Worm (Caenorhabditis elegans) whole organism, L3 larva: ENCODE measurements around the gene C07A9.13.

Source experiments
- ZK546.5 ChIP-seq: sonication (generic microtip); optimal IDR thresholded peaks from 2 replicates; lab custom pipeline; 2017; ENCODE audit warnings: missing biosample characterization, missing genetic modification characterization
- aly-2 ChIP-seq: fragments of 150-350 bp; optimal IDR thresholded peaks from 2 replicates; lab custom pipeline; 2014; ENCODE audit warnings: missing biosample characterization, missing genetic modification characterization
- egl-27 ChIP-seq: sonication (generic microtip); optimal IDR thresholded peaks from 4 replicates; lab custom pipeline; 2017; ENCODE audit warnings: missing biosample characterization, missing genetic modification reagents, missing genetic modification characterization
- elt-1 ChIP-seq: fragments of 150-350 bp; optimal IDR thresholded peaks from 2 replicates; lab custom pipeline; 2014; ENCODE audit warnings: missing biosample characterization, missing genetic modification characterization
- fkh-10 ChIP-seq: sonication (generic microtip); optimal IDR thresholded peaks from 2 replicates; lab custom pipeline; 2017; ENCODE audit warnings: missing biosample characterization, missing genetic modification reagents, missing genetic modification characterization
- fos-1 ChIP-seq: fragments of 150-350 bp; optimal IDR thresholded peaks from 2 replicates; lab custom pipeline; 2014; ENCODE audit warnings: missing biosample characterization, missing genetic modification characterization
- nfya-1 ChIP-seq: sonication (generic microtip); optimal IDR thresholded peaks from 2 replicates; lab custom pipeline; 2017; ENCODE audit warnings: missing genetic modification characterization, mild to moderate bottlenecking, missing compliant biosample characterization, antibody characterized with exemption, moderate library complexity; ENCODE audit not compliant: insufficient read depth
- nhr-11 ChIP-seq: fragments of 150-350 bp; optimal IDR thresholded peaks from 2 replicates; lab custom pipeline; 2014; ENCODE audit warnings: missing biosample characterization, missing genetic modification characterization
- nhr-23 ChIP-seq: fragments of 150-350 bp; optimal IDR thresholded peaks from 2 replicates; lab custom pipeline; 2014; ENCODE audit warnings: missing biosample characterization, missing genetic modification reagents, missing genetic modification characterization
- nhr-28 ChIP-seq: fragments of 150-350 bp; optimal IDR thresholded peaks from 2 replicates; lab custom pipeline; 2014; ENCODE audit warnings: missing biosample characterization, missing genetic modification characterization
- nhr-76 ChIP-seq: fragments of 150-350 bp; sonication (generic microtip); optimal IDR thresholded peaks from 5 replicates; lab custom pipeline; 2014; ENCODE audit warnings: missing biosample characterization, missing genetic modification characterization
- sea-2 ChIP-seq: fragments of 150-350 bp; sonication (generic microtip); optimal IDR thresholded peaks from 4 replicates; lab custom pipeline; 2014; ENCODE audit warnings: missing biosample characterization, missing genetic modification reagents, missing genetic modification characterization
- tbx-2 ChIP-seq: sonication (generic microtip); optimal IDR thresholded peaks from 2 replicates; lab custom pipeline; 2016; ENCODE audit warnings: mild to moderate bottlenecking, missing genetic modification characterization, missing compliant biosample characterization
- zag-1 ChIP-seq: fragments of 150-350 bp; optimal IDR thresholded peaks from 2 replicates; lab custom pipeline; 2014; ENCODE audit warnings: missing biosample characterization, missing genetic modification characterization

ce11 chrIII:9658569-9658968, 22.5 kb downstream of the C07A9.13 start:
- TF ChIP-seq elt-1 (tag; lab: Kevin White, UChicago), result no peak
- TF ChIP-seq nfya-1, result no peak
- no peak for TF ChIP-seq nhr-11 (tag; lab: Kevin White, UChicago)
- TF ChIP-seq sea-2 (GFP tag; lab: Kevin White, UChicago), result no peak
- TF ChIP-seq nhr-28 (tag; lab: Kevin White, UChicago), result no peak
- TF ChIP-seq fkh-10 (GFP tag; lab: Kevin White, UChicago), result no peak
- TF ChIP-seq ZK546.5 (tag; lab: Kevin White, UChicago), result no peak
- no peak for TF ChIP-seq fos-1 (tag; lab: Kevin White, UChicago)
- no peak for TF ChIP-seq tbx-2
- TF ChIP-seq nhr-23 (tag; lab: Kevin White, UChicago), result no peak
- TF ChIP-seq zag-1, result no peak
- no peak for TF ChIP-seq nhr-76 (tag; lab: Kevin White, UChicago)
- no peak for TF ChIP-seq egl-27 (tag; lab: Kevin White, UChicago)
- TF ChIP-seq aly-2, result no peak
